ENCODE assay signal across 1 fruit fly cellular context in the genomic region with DNA sequence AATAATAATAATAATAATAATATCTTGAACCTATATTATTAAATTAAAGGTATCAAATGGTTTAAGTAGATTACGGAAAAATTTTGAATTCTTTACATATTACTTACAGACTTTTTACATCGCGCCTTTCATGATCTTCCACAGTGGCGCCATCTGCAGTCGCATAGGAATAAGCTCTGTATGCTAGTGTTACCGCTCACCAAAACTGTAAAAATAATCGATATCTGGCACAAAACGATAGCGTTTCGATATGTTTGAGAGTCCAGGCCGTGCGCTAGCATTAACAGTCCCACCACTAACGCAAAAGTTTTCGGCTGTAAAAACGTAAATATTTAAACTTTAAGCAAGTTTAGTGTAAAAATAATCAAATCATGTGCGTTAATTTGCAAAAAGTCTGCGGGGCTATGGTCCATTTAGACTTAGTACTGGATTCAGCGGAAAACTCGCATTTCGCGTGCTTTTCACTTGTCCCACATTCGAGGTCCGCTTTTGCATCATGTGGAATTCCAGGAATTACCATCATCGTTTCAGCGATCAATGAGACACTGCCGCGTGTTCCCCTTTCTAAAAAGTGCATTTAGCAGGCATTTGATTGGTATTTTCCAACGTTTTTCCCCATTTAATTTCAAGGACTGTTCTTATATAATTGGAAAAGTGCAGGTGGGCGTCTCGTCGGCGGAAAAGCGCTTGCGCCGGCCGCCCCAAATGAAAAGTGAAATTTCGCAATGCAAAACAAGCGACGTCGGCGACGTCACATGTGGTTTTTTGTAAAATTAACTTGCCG.
TF ChIP-seq lines count a peak whose summit lies in the region.

No protein-coding gene starts in this region.

TF ChIP-seq in whole organism, embryonic, 481 proteins besides CTCF, POLR2A, EP300 and RAD21 (continued from another document and continues in another):
- TF ChIP-seq oc (tag; optimal IDR thresholded peaks at IDR 0.05; lab: Kevin White, UChicago), result peak; percentile 14
- no peak for TF ChIP-seq Six4 (GFP tag; optimal IDR thresholded peaks at IDR 0.05; lab: Kevin White, UChicago)
- TF ChIP-seq Neu2 (GFP tag; optimal IDR thresholded peaks at IDR 0.05; lab: Kevin White, UChicago; ENCODE audit: borderline replicate concordance), result no peak
- no peak for TF ChIP-seq ranshi (GFP tag; IDR thresholded peaks at IDR 0.05; lab: Robert Waterston, UW)
- TF ChIP-seq ewg (GFP tag; optimal IDR thresholded peaks at IDR 0.05; lab: Kevin White, UChicago), result peak; percentile 51
- TF ChIP-seq CG18011 (GFP tag; optimal IDR thresholded peaks at IDR 0.05; lab: Kevin White, UChicago), result no peak
- TF ChIP-seq CG9932 (GFP tag; IDR thresholded peaks at IDR 0.05; lab: Robert Waterston, UW), result peak; percentile 57
- peak; percentile 32 for TF ChIP-seq her (GFP tag; optimal IDR thresholded peaks at IDR 0.05; lab: Kevin White, UChicago)
- TF ChIP-seq BEAF-32 (GFP tag; optimal IDR thresholded peaks at IDR 0.05; lab: Kevin White, UChicago), result peak; percentile 90
- peak; percentile 94 for TF ChIP-seq CG42726 (GFP tag; IDR thresholded peaks at IDR 0.05; lab: Robert Waterston, UW; ENCODE audit: partially characterized antibody)
- TF ChIP-seq inv (GFP tag; IDR thresholded peaks at IDR 0.05; lab: Robert Waterston, UW; ENCODE audit: partially characterized antibody), result peak; percentile 83
- peak; percentile 78 for TF ChIP-seq CG14860 (GFP tag; IDR thresholded peaks at IDR 0.05; lab: Robert Waterston, UW; ENCODE audit: partially characterized antibody)
- TF ChIP-seq nau (GFP tag; optimal IDR thresholded peaks at IDR 0.05; lab: Kevin White, UChicago), result no peak
- peak; percentile 79 for TF ChIP-seq gfzf (GFP tag; optimal IDR thresholded peaks at IDR 0.05; lab: Kevin White, UChicago)
- TF ChIP-seq Max (GFP tag; optimal IDR thresholded peaks at IDR 0.05; lab: Kevin White, UChicago), result no peak
- no peak for TF ChIP-seq Taf1 (GFP tag; IDR thresholded peaks at IDR 0.05; lab: Robert Waterston, UW)
- no peak for TF ChIP-seq Gsc (GFP tag; IDR thresholded peaks at IDR 0.05; lab: Robert Waterston, UW)
- no peak for TF ChIP-seq CG15696 (tag; optimal IDR thresholded peaks at IDR 0.05; lab: Kevin White, UChicago)
- no peak for TF ChIP-seq CG7357 (GFP tag; IDR thresholded peaks at IDR 0.05; lab: Robert Waterston, UW)
- TF ChIP-seq Kr (GFP tag; optimal IDR thresholded peaks at IDR 0.05; lab: Kevin White, UChicago), result no peak
- TF ChIP-seq HLHmδ (GFP tag; optimal IDR thresholded peaks at IDR 0.05; lab: Kevin White, UChicago), result no peak
- TF ChIP-seq CG12155 (GFP tag; optimal IDR thresholded peaks at IDR 0.05; lab: Kevin White, UChicago), result no peak
- TF ChIP-seq pros (GFP tag; optimal IDR thresholded peaks at IDR 0.05; lab: Kevin White, UChicago), result no peak
- TF ChIP-seq CG3065 (GFP tag; optimal IDR thresholded peaks at IDR 0.05; lab: Kevin White, UChicago), result no peak
- TF ChIP-seq Fer3 (tag; optimal IDR thresholded peaks at IDR 0.05; lab: Kevin White, UChicago), result no peak
- no peak for TF ChIP-seq CG8944 (GFP tag; optimal IDR thresholded peaks at IDR 0.05; lab: Kevin White, UChicago)
- TF ChIP-seq CG6272 (GFP tag; IDR thresholded peaks at IDR 0.05; lab: Robert Waterston, UW), result no peak
- peak; percentile 12 for TF ChIP-seq CG30403 (GFP tag; optimal IDR thresholded peaks at IDR 0.05; lab: Kevin White, UChicago)
- no peak for TF ChIP-seq wor (GFP tag; IDR thresholded peaks at IDR 0.05; lab: Robert Waterston, UW)
- TF ChIP-seq trh (GFP tag; optimal IDR thresholded peaks at IDR 0.05; lab: Kevin White, UChicago), result no peak
- no peak for TF ChIP-seq hth (optimal IDR thresholded peaks at IDR 0.05; lab: Kevin White, UChicago)
- TF ChIP-seq Rfx (GFP tag; IDR thresholded peaks at IDR 0.05; lab: Robert Waterston, UW), result peak; percentile 46; the same call in 1 of the 2 replicates
- no peak for TF ChIP-seq Bteb2 (GFP tag; optimal IDR thresholded peaks at IDR 0.05; lab: Kevin White, UChicago)
- no peak for TF ChIP-seq CG4707 (GFP tag; optimal IDR thresholded peaks at IDR 0.05; lab: Kevin White, UChicago)
- no peak for TF ChIP-seq tx (GFP tag; optimal IDR thresholded peaks at IDR 0.05; lab: Kevin White, UChicago)
- TF ChIP-seq CG11560 (tag; IDR thresholded peaks at IDR 0.05; lab: Robert Waterston, UW), result no peak
- no peak for TF ChIP-seq Dfd (GFP tag; optimal IDR thresholded peaks at IDR 0.05; lab: Kevin White, UChicago)
- no peak for TF ChIP-seq sc (optimal IDR thresholded peaks at IDR 0.05; lab: Kevin White, UChicago)
- TF ChIP-seq sc (GFP tag; optimal IDR thresholded peaks at IDR 0.05; lab: Kevin White, UChicago), result no peak
- TF ChIP-seq CG10274 (GFP tag; optimal IDR thresholded peaks at IDR 0.05; lab: Kevin White, UChicago), result no peak
- no peak for TF ChIP-seq CG9727 (GFP tag; optimal IDR thresholded peaks at IDR 0.05; lab: Kevin White, UChicago)
- no peak for TF ChIP-seq Hmx (GFP tag; optimal IDR thresholded peaks at IDR 0.05; lab: Kevin White, UChicago)
- no peak for TF ChIP-seq esg (GFP tag; conservative IDR thresholded peaks at IDR 0.05; lab: Robert Waterston, UW)
- TF ChIP-seq CG12071 (GFP tag; optimal IDR thresholded peaks at IDR 0.05; lab: Kevin White, UChicago), result no peak
- no peak for TF ChIP-seq Ptx1 (GFP tag; IDR thresholded peaks at IDR 0.05; lab: Robert Waterston, UW)
- TF ChIP-seq GATAe (GFP tag; conservative IDR thresholded peaks at IDR 0.05; lab: Robert Waterston, UW), result no peak
- peak; percentile 36 for TF ChIP-seq pho (GFP tag; optimal IDR thresholded peaks at IDR 0.05; lab: Kevin White, UChicago)
- peak; percentile 10 for TF ChIP-seq CG17359 (tag; optimal IDR thresholded peaks at IDR 0.05; lab: Kevin White, UChicago)
- no peak for TF ChIP-seq CG17328 (GFP tag; IDR thresholded peaks at IDR 0.05; lab: Robert Waterston, UW)
- no peak for TF ChIP-seq ftz-f1 (GFP tag; optimal IDR thresholded peaks at IDR 0.05; lab: Kevin White, UChicago)
- no peak for TF ChIP-seq CG7928 (GFP tag; optimal IDR thresholded peaks at IDR 0.05; lab: Kevin White, UChicago)
- no peak for TF ChIP-seq Fer2 (tag; optimal IDR thresholded peaks at IDR 0.05; lab: Kevin White, UChicago)
- no peak for TF ChIP-seq CG9609 (GFP tag; optimal IDR thresholded peaks at IDR 0.05; lab: Kevin White, UChicago)
- no peak for TF ChIP-seq btn (GFP tag; optimal IDR thresholded peaks at IDR 0.05; lab: Kevin White, UChicago)
- TF ChIP-seq CG5180 (GFP tag; optimal IDR thresholded peaks at IDR 0.05; lab: Kevin White, UChicago), result no peak
- TF ChIP-seq ab (GFP tag; optimal IDR thresholded peaks at IDR 0.05; lab: Kevin White, UChicago), result no peak
- no peak for TF ChIP-seq Spps (tag; optimal IDR thresholded peaks at IDR 0.05; lab: Kevin White, UChicago)
- TF ChIP-seq CG4360 (GFP tag; IDR thresholded peaks at IDR 0.05; lab: Robert Waterston, UW), result no peak
- no peak for TF ChIP-seq CG10321 (GFP tag; IDR thresholded peaks at IDR 0.05; lab: Robert Waterston, UW)
- TF ChIP-seq CG2202 (tag; optimal IDR thresholded peaks at IDR 0.05; lab: Kevin White, UChicago), result no peak
- no peak for TF ChIP-seq CG1529 (GFP tag; optimal IDR thresholded peaks at IDR 0.05; lab: Kevin White, UChicago)
- no peak for TF ChIP-seq al (GFP tag; IDR thresholded peaks at IDR 0.05; lab: Robert Waterston, UW)
- no peak for TF ChIP-seq Gug (GFP tag; IDR thresholded peaks at IDR 0.05; lab: Robert Waterston, UW)
- no peak for TF ChIP-seq CG10431 (GFP tag; optimal IDR thresholded peaks at IDR 0.05; lab: Kevin White, UChicago)
- peak; percentile 98 for TF ChIP-seq E2f2 (GFP tag; IDR thresholded peaks at IDR 0.05; lab: Robert Waterston, UW)
- no peak for TF ChIP-seq yki (optimal IDR thresholded peaks at IDR 0.05; lab: Kevin White, UChicago)
- TF ChIP-seq CG2120 (GFP tag; optimal IDR thresholded peaks at IDR 0.05; lab: Kevin White, UChicago), result peak; percentile 39
- peak; percentile 57; the same call in 1 of the 3 replicates for TF ChIP-seq mld (GFP tag; IDR thresholded peaks at IDR 0.05; lab: Robert Waterston, UW; ENCODE audit: partially characterized antibody)
- TF ChIP-seq CG1602 (GFP tag; optimal IDR thresholded peaks at IDR 0.05; lab: Kevin White, UChicago), result no peak
- peak; percentile 50 for TF ChIP-seq sob (GFP tag; IDR thresholded peaks at IDR 0.05; lab: Robert Waterston, UW)
- no peak for TF ChIP-seq toy (GFP tag; IDR thresholded peaks at IDR 0.05; lab: Robert Waterston, UW)
- no peak for TF ChIP-seq CG6813 (GFP tag; optimal IDR thresholded peaks at IDR 0.05; lab: Kevin White, UChicago)
- no peak for TF ChIP-seq CG13296 (GFP tag; optimal IDR thresholded peaks at IDR 0.05; lab: Kevin White, UChicago)
- TF ChIP-seq CG6254 (GFP tag; optimal IDR thresholded peaks at IDR 0.05; lab: Kevin White, UChicago), result no peak
- no peak for TF ChIP-seq Sry-β (GFP tag; optimal IDR thresholded peaks at IDR 0.05; lab: Kevin White, UChicago)
- no peak for TF ChIP-seq CG10959 (GFP tag; IDR thresholded peaks at IDR 0.05; lab: Robert Waterston, UW)
- no peak for TF ChIP-seq Side (GFP tag; optimal IDR thresholded peaks at IDR 0.05; lab: Kevin White, UChicago)
- peak; percentile 40 for TF ChIP-seq Dek (tag; optimal IDR thresholded peaks at IDR 0.05; lab: Kevin White, UChicago)
- no peak for TF ChIP-seq CG4282 (GFP tag; optimal IDR thresholded peaks at IDR 0.05; lab: Kevin White, UChicago)
- TF ChIP-seq HmgZ (tag; optimal IDR thresholded peaks at IDR 0.05; lab: Kevin White, UChicago), result peak; percentile 69
- no peak for TF ChIP-seq CG14050 (GFP tag; IDR thresholded peaks at IDR 0.05; lab: Robert Waterston, UW)
- no peak for TF ChIP-seq kni (GFP tag; optimal IDR thresholded peaks at IDR 0.05; lab: Kevin White, UChicago)
- TF ChIP-seq sqz (GFP tag; optimal IDR thresholded peaks at IDR 0.05; lab: Kevin White, UChicago), result no peak
- TF ChIP-seq lola (GFP tag; optimal IDR thresholded peaks at IDR 0.05; lab: Kevin White, UChicago), result no peak
- TF ChIP-seq CG8290 (GFP tag; optimal IDR thresholded peaks at IDR 0.05; lab: Kevin White, UChicago), result peak; percentile 60
- TF ChIP-seq CG8290 (tag; optimal IDR thresholded peaks at IDR 0.05; lab: Kevin White, UChicago), result peak in 1 of 2 experiments; percentile 81
- TF ChIP-seq aop (GFP tag; IDR thresholded peaks at IDR 0.05; lab: Robert Waterston, UW), result no peak
- no peak for TF ChIP-seq grn (GFP tag; optimal IDR thresholded peaks at IDR 0.05; lab: Kevin White, UChicago)
- no peak for TF ChIP-seq CG17802 (tag; optimal IDR thresholded peaks at IDR 0.05; lab: Kevin White, UChicago)
- no peak for TF ChIP-seq CG31388 (GFP tag; optimal IDR thresholded peaks at IDR 0.05; lab: Kevin White, UChicago)
- peak; percentile 56 for TF ChIP-seq CG14710 (tag; optimal IDR thresholded peaks at IDR 0.05; lab: Kevin White, UChicago)
- peak; percentile 69 for TF ChIP-seq CG15514 (GFP tag; optimal IDR thresholded peaks at IDR 0.05; lab: Kevin White, UChicago)
- TF ChIP-seq Hr51 (GFP tag; optimal IDR thresholded peaks at IDR 0.05; lab: Kevin White, UChicago), result peak; percentile 35 to 41
- peak; percentile 43; the same call in 1 of the 2 replicates for TF ChIP-seq nerfin-2 (GFP tag; IDR thresholded peaks at IDR 0.05; lab: Robert Waterston, UW; ENCODE audit: partially characterized antibody)
- TF ChIP-seq CG13287 (GFP tag; IDR thresholded peaks at IDR 0.05; lab: Robert Waterston, UW; ENCODE audit: partially characterized antibody), result peak; percentile 96
- no peak for TF ChIP-seq tio (GFP tag; optimal IDR thresholded peaks at IDR 0.05; lab: Kevin White, UChicago)
- no peak for TF ChIP-seq hkb (optimal IDR thresholded peaks at IDR 0.05; lab: Kevin White, UChicago)
- peak; percentile 35; the same call in 1 of the 2 replicates for TF ChIP-seq hkb (GFP tag; IDR thresholded peaks at IDR 0.05; lab: Robert Waterston, UW)
- no peak for TF ChIP-seq Drgx (GFP tag; IDR thresholded peaks at IDR 0.05; lab: Robert Waterston, UW)
- TF ChIP-seq sima (GFP tag; optimal IDR thresholded peaks at IDR 0.05; lab: Kevin White, UChicago), result no peak
- TF ChIP-seq CG11398 (GFP tag; optimal IDR thresholded peaks at IDR 0.05; lab: Kevin White, UChicago), result no peak
- TF ChIP-seq scrt (GFP tag; optimal IDR thresholded peaks at IDR 0.05; lab: Kevin White, UChicago), result no peak
- no peak for TF ChIP-seq az2 (GFP tag; optimal IDR thresholded peaks at IDR 0.05; lab: Kevin White, UChicago)
- TF ChIP-seq ERR (GFP tag; optimal IDR thresholded peaks at IDR 0.05; lab: Kevin White, UChicago), result peak; percentile 48
- TF ChIP-seq Ets65A (GFP tag; lab: Kevin White, UChicago), result peak; percentile 92
- TF ChIP-seq otp (GFP tag; IDR thresholded peaks at IDR 0.05; lab: Robert Waterston, UW), result no peak
- no peak for TF ChIP-seq CG3995 (GFP tag; optimal IDR thresholded peaks at IDR 0.05; lab: Kevin White, UChicago)
- peak; percentile 88 for TF ChIP-seq Dll (GFP tag; IDR thresholded peaks at IDR 0.05; lab: Robert Waterston, UW; ENCODE audit: partially characterized antibody)
- TF ChIP-seq bab2 (GFP tag; optimal IDR thresholded peaks at IDR 0.05; lab: Kevin White, UChicago), result no peak
- TF ChIP-seq Dad (GFP tag; optimal IDR thresholded peaks at IDR 0.05; lab: Kevin White, UChicago), result no peak
- TF ChIP-seq repo (GFP tag; optimal IDR thresholded peaks at IDR 0.05; lab: Kevin White, UChicago), result no peak
- TF ChIP-seq ap (GFP tag; IDR thresholded peaks at IDR 0.05; lab: Robert Waterston, UW), result no peak
- TF ChIP-seq H15 (GFP tag; IDR thresholded peaks at IDR 0.05; lab: Robert Waterston, UW), result no peak
- no peak for TF ChIP-seq maf-S (GFP tag; optimal IDR thresholded peaks at IDR 0.05; lab: Kevin White, UChicago)
- TF ChIP-seq ttk (GFP tag; IDR thresholded peaks at IDR 0.05; lab: Robert Waterston, UW), result no peak
- TF ChIP-seq Ada2b (GFP tag; IDR thresholded peaks at IDR 0.05; lab: Robert Waterston, UW), result no peak; the same call in 1 of the 2 replicates
- TF ChIP-seq CG3847 (GFP tag; IDR thresholded peaks at IDR 0.05; lab: Robert Waterston, UW), result 0 out of 2 replicates have a peak, but pooled peaks have one; percentile 26
- TF ChIP-seq chn (GFP tag; optimal IDR thresholded peaks at IDR 0.05; lab: Kevin White, UChicago), result peak; percentile 25
- no peak for TF ChIP-seq Rx (GFP tag; IDR thresholded peaks at IDR 0.05; lab: Robert Waterston, UW)
- no peak for TF ChIP-seq Oli (tag; optimal IDR thresholded peaks at IDR 0.05; lab: Kevin White, UChicago)
- no peak for TF ChIP-seq ssp (GFP tag; IDR thresholded peaks at IDR 0.05; lab: Robert Waterston, UW)
- no peak for TF ChIP-seq CG15011 (GFP tag; optimal IDR thresholded peaks at IDR 0.05; lab: Kevin White, UChicago)
- no peak for TF ChIP-seq seq (GFP tag; IDR thresholded peaks at IDR 0.05; lab: Robert Waterston, UW)
- TF ChIP-seq CG10267 (tag; optimal IDR thresholded peaks at IDR 0.05; lab: Kevin White, UChicago), result peak; percentile 46
- no peak for TF ChIP-seq org-1 (GFP tag; optimal IDR thresholded peaks at IDR 0.05; lab: Kevin White, UChicago)
- no peak for TF ChIP-seq CG18599 (GFP tag; optimal IDR thresholded peaks at IDR 0.05; lab: Kevin White, UChicago)
- peak in 1 of 2 experiments; percentile 6 for TF ChIP-seq insv (GFP tag; optimal IDR thresholded peaks at IDR 0.05; lab: Kevin White, UChicago)
